Fruit fly (Drosophila melanogaster) whole organism, embryonic: ENCODE results near the gene CG32259.

Source experiments
- Adf1 ChIP-seq: fragments of 200-800 bp; sonication (Bioruptor generic); IDR thresholded peaks from 2 replicates; pipeline ENCODE4 v1.3.6; 2022; ENCODE audit warnings: missing biosample characterization, missing genetic modification characterization
- BEAF-32 ChIP-seq: fragments of 200-800 bp; sonication (Bioruptor generic); optimal IDR thresholded peaks from 3 replicates; lab custom pipeline; 2017; ENCODE audit warnings: missing biosample characterization, missing genetic modification characterization, mild to moderate bottlenecking, moderate library complexity, missing genetic modification reagents
- Bgb ChIP-seq: fragments of 200-800 bp; sonication (Bioruptor generic); IDR thresholded peaks from 2 replicates; pipeline ENCODE4 v1.3.6; 2022; ENCODE audit warnings: missing biosample characterization, missing genetic modification characterization; ENCODE audit not compliant: partially characterized antibody
- CG10431 ChIP-seq: fragments of 200-800 bp; sonication (Bioruptor generic); optimal IDR thresholded peaks from 3 replicates; lab custom pipeline; 2018; ENCODE audit warnings: missing biosample characterization, mild to moderate bottlenecking, missing genetic modification characterization
- CG10543 ChIP-seq: fragments of 200-800 bp; sonication (Bioruptor generic); optimal IDR thresholded peaks from 3 replicates; lab custom pipeline; 2017; ENCODE audit warnings: missing biosample characterization, mild to moderate bottlenecking, missing genetic modification characterization, moderate library complexity
- CG12659 ChIP-seq: fragments of 200-800 bp; sonication (Bioruptor generic); optimal IDR thresholded peaks from 3 replicates; lab custom pipeline; 2017; ENCODE audit warnings: mild to moderate bottlenecking, missing biosample characterization, missing genetic modification reagents, missing genetic modification characterization
- CG13287 ChIP-seq: fragments of 200-800 bp; sonication (Bioruptor generic); IDR thresholded peaks from 2 replicates; pipeline ENCODE4 v1.3.6; 2022; ENCODE audit warnings: missing biosample characterization, missing genetic modification characterization; ENCODE audit not compliant: partially characterized antibody
- CG15479 ChIP-seq: fragments of 200-800 bp; sonication (Bioruptor generic); optimal IDR thresholded peaks from 3 replicates; lab custom pipeline; 2019; ENCODE audit warnings: missing biosample characterization, mild to moderate bottlenecking, missing genetic modification characterization, moderate library complexity
- CG16813 ChIP-seq: fragments of 200-800 bp; sonication (Bioruptor generic); IDR thresholded peaks from 3 replicates; pipeline ENCODE4 v1.3.6; 2022; ENCODE audit warnings: missing biosample characterization, missing genetic modification characterization; ENCODE audit not compliant: partially characterized antibody
- CG16815 ChIP-seq: fragments of 200-800 bp; sonication (Bioruptor generic); optimal IDR thresholded peaks from 3 replicates; lab custom pipeline; 2017; ENCODE audit warnings: missing biosample characterization, mild to moderate bottlenecking, missing genetic modification characterization
- CG17186 ChIP-seq: fragments of 200-800 bp; sonication (Bioruptor generic); optimal IDR thresholded peaks from 3 replicates; lab custom pipeline; 2017; ENCODE audit warnings: missing biosample characterization, missing genetic modification reagents, missing genetic modification characterization
- CG2116 ChIP-seq: fragments of 200-800 bp; sonication (Bioruptor generic); optimal IDR thresholded peaks from 3 replicates; lab custom pipeline; 2018; ENCODE audit warnings: missing biosample characterization, mild to moderate bottlenecking, missing genetic modification characterization
- CG3281 ChIP-seq: fragments of 200-800 bp; sonication (Bioruptor generic); optimal IDR thresholded peaks from 3 replicates; lab custom pipeline; 2017; ENCODE audit warnings: missing biosample characterization, mild to moderate bottlenecking, missing genetic modification characterization
- CG34376 ChIP-seq: fragments of 200-800 bp; sonication (Bioruptor generic); optimal IDR thresholded peaks from 2 replicates; lab custom pipeline; 2018; ENCODE audit warnings: missing biosample characterization, mild to moderate bottlenecking, missing genetic modification characterization
- CG34422 ChIP-seq: fragments of 200-800 bp; sonication (Bioruptor generic); IDR thresholded peaks from 3 replicates; pipeline ENCODE4 v1.3.6; 2022; ENCODE audit warnings: missing biosample characterization, missing genetic modification characterization
- CG3847 ChIP-seq: fragments of 200-800 bp; sonication (Bioruptor generic); IDR thresholded peaks from 2 replicates; pipeline ENCODE4 v1.3.6; 2022; ENCODE audit warnings: missing biosample characterization, missing genetic modification characterization
- CG4360 ChIP-seq: fragments of 200-800 bp; sonication (Bioruptor generic); IDR thresholded peaks from 2 replicates; pipeline ENCODE4 v1.3.6; 2022; ENCODE audit warnings: missing biosample characterization, missing genetic modification characterization
- CG7928 ChIP-seq: fragments of 200-800 bp; sonication (Bioruptor generic); optimal IDR thresholded peaks from 2 replicates; lab custom pipeline; 2017; ENCODE audit warnings: missing biosample characterization, mild to moderate bottlenecking, missing genetic modification characterization
- CG8359 ChIP-seq: fragments of 200-800 bp; sonication (Bioruptor generic); optimal IDR thresholded peaks from 2 replicates; lab custom pipeline; 2017; ENCODE audit warnings: missing biosample characterization, mild to moderate bottlenecking, missing genetic modification characterization, borderline replicate concordance
- CG8924 ChIP-seq: fragments of 200-800 bp; optimal IDR thresholded peaks from 3 replicates; lab custom pipeline; 2019; ENCODE audit warnings: missing biosample characterization, mild to moderate bottlenecking, missing genetic modification characterization, moderate library complexity
- CG9215 ChIP-seq: fragments of 200-800 bp; sonication (Bioruptor generic); IDR thresholded peaks from 2 replicates; pipeline ENCODE4 v1.3.6; 2022; ENCODE audit warnings: missing biosample characterization, missing genetic modification characterization
- CG9727 ChIP-seq: fragments of 200-800 bp; sonication (Bioruptor generic); optimal IDR thresholded peaks from 3 replicates; lab custom pipeline; 2017; ENCODE audit warnings: missing biosample characterization, mild to moderate bottlenecking, missing genetic modification characterization
- CG9817 ChIP-seq: fragments of 200-800 bp; sonication (Bioruptor generic); optimal IDR thresholded peaks from 2 replicates; lab custom pipeline; 2018; ENCODE audit warnings: missing biosample characterization, mild to moderate bottlenecking, missing genetic modification characterization, moderate library complexity
- CG9932 ChIP-seq: fragments of 200-800 bp; sonication (Bioruptor generic); IDR thresholded peaks from 2 replicates; pipeline ENCODE4 v1.3.6; 2022; ENCODE audit warnings: missing biosample characterization, missing genetic modification characterization
- CkIIα-i1 ChIP-seq: fragments of 200-800 bp; sonication (Bioruptor generic); IDR thresholded peaks from 2 replicates; pipeline ENCODE4 v1.3.6; 2022; ENCODE audit warnings: missing biosample characterization, missing genetic modification characterization
- Dbx ChIP-seq: fragments of 200-800 bp; sonication (Bioruptor generic); IDR thresholded peaks from 3 replicates; pipeline ENCODE4 v1.3.6; 2022; ENCODE audit warnings: missing biosample characterization, missing genetic modification characterization
- HHEX ChIP-seq: fragments of 200-800 bp; sonication (Bioruptor generic); optimal IDR thresholded peaks from 3 replicates; lab custom pipeline; 2017; ENCODE audit warnings: missing biosample characterization, mild to moderate bottlenecking, missing genetic modification characterization, missing genetic modification reagents
- HLH4C ChIP-seq: fragments of 200-800 bp; sonication (Bioruptor generic); IDR thresholded peaks from 3 replicates; pipeline ENCODE4 v1.3.6; 2022; ENCODE audit warnings: missing biosample characterization, missing genetic modification characterization; ENCODE audit not compliant: partially characterized antibody
- Hand ChIP-seq: fragments of 200-800 bp; sonication (Bioruptor generic); optimal IDR thresholded peaks from 2 replicates; lab custom pipeline; 2017; ENCODE audit warnings: mild to moderate bottlenecking, missing biosample characterization, missing genetic modification reagents, missing genetic modification characterization
- MBD-R2 ChIP-seq: fragments of 200-800 bp; sonication (Bioruptor generic); IDR thresholded peaks from 2 replicates; pipeline ENCODE4 v1.3.6; 2022; ENCODE audit warnings: missing biosample characterization, missing genetic modification characterization
- Nf-YC ChIP-seq: fragments of 200-800 bp; optimal IDR thresholded peaks from 3 replicates; lab custom pipeline; 2019; ENCODE audit warnings: missing biosample characterization, mild to moderate bottlenecking, missing genetic modification characterization, moderate library complexity
- Sin3A ChIP-seq: fragments of >200 bp; optimal IDR thresholded peaks from 2 replicates; lab custom pipeline; 2018
- Sox100B ChIP-seq: fragments of 200-800 bp; sonication (Bioruptor generic); optimal IDR thresholded peaks from 3 replicates; lab custom pipeline; 2018; ENCODE audit warnings: missing biosample characterization, mild to moderate bottlenecking, missing genetic modification characterization
- Spps ChIP-seq: fragments of 200-800 bp; sonication (Bioruptor generic); optimal IDR thresholded peaks from 2 replicates; lab custom pipeline; 2018; ENCODE audit warnings: missing biosample characterization, mild to moderate bottlenecking, missing genetic modification characterization
- Sry-β ChIP-seq: fragments of 200-800 bp; sonication (Bioruptor generic); optimal IDR thresholded peaks from 2 replicates; lab custom pipeline; 2018; ENCODE audit warnings: missing biosample characterization, mild to moderate bottlenecking, missing genetic modification characterization, moderate library complexity
- bbx ChIP-seq: fragments of 200-800 bp; sonication (Bioruptor generic); IDR thresholded peaks from 2 replicates; pipeline ENCODE4 v1.3.6; 2022; ENCODE audit warnings: missing biosample characterization, missing genetic modification characterization; ENCODE audit not compliant: partially characterized antibody
- disco-r ChIP-seq: fragments of 200-800 bp; sonication (Bioruptor generic); optimal IDR thresholded peaks from 2 replicates; lab custom pipeline; 2016; ENCODE audit warnings: missing biosample characterization, missing genetic modification characterization
- gsb-n ChIP-seq: fragments of 200-800 bp; sonication (Bioruptor generic); optimal IDR thresholded peaks from 3 replicates; lab custom pipeline; 2018; ENCODE audit warnings: missing biosample characterization, mild to moderate bottlenecking, missing genetic modification characterization
- ham ChIP-seq: fragments of 200-800 bp; sonication (Bioruptor generic); IDR thresholded peaks from 2 replicates; pipeline ENCODE4 v1.3.6; 2022; ENCODE audit warnings: missing biosample characterization, missing genetic modification characterization
- hth ChIP-seq: fragments of >200 bp; optimal IDR thresholded peaks from 2 replicates; lab custom pipeline; 2017; ENCODE audit warnings: inconsistent platforms
- kah ChIP-seq: fragments of 200-800 bp; sonication (Bioruptor generic); optimal IDR thresholded peaks from 2 replicates; lab custom pipeline; 2018; ENCODE audit warnings: missing biosample characterization, mild to moderate bottlenecking, missing genetic modification characterization
- kni ChIP-seq: fragments of 200-800 bp; sonication (Bioruptor generic); optimal IDR thresholded peaks from 3 replicates; lab custom pipeline; 2017; ENCODE audit warnings: mild to moderate bottlenecking, missing biosample characterization, missing genetic modification reagents, missing genetic modification characterization
- nerfin-1 ChIP-seq: fragments of 200-800 bp; sonication (Bioruptor generic); optimal IDR thresholded peaks from 3 replicates; lab custom pipeline; 2019; ENCODE audit warnings: missing biosample characterization, mild to moderate bottlenecking, missing genetic modification characterization, moderate library complexity
- rib ChIP-seq: fragments of 200-800 bp; sonication (Bioruptor generic); IDR thresholded peaks from 2 replicates; pipeline ENCODE4 v1.3.6; 2022; ENCODE audit warnings: missing biosample characterization, missing genetic modification characterization
- scrt ChIP-seq: fragments of 200-800 bp; sonication (Bioruptor generic); optimal IDR thresholded peaks from 2 replicates; lab custom pipeline; 2018; ENCODE audit warnings: missing biosample characterization, mild to moderate bottlenecking, missing genetic modification characterization, moderate library complexity
- sd ChIP-seq: fragments of 200-800 bp; sonication (Bioruptor generic); optimal IDR thresholded peaks from 3 replicates; lab custom pipeline; 2018; ENCODE audit warnings: missing biosample characterization, mild to moderate bottlenecking, missing genetic modification characterization, moderate library complexity
- sens ChIP-seq: fragments of 200-800 bp; sonication (Bioruptor generic); peaks from one replicate; lab custom pipeline; 2016; ENCODE audit warnings: missing biosample characterization, missing genetic modification characterization
- sug ChIP-seq: fragments of 200-800 bp; optimal IDR thresholded peaks from 2 replicates; lab custom pipeline; 2019; ENCODE audit warnings: missing biosample characterization, mild to moderate bottlenecking, missing genetic modification characterization, moderate library complexity
- vnd ChIP-seq: fragments of 200-800 bp; sonication (Bioruptor generic); IDR thresholded peaks from 3 replicates; pipeline ENCODE4 v1.3.6; 2022; ENCODE audit warnings: missing biosample characterization, missing genetic modification characterization; ENCODE audit not compliant: partially characterized antibody

The CG32259 gene

DNA sequence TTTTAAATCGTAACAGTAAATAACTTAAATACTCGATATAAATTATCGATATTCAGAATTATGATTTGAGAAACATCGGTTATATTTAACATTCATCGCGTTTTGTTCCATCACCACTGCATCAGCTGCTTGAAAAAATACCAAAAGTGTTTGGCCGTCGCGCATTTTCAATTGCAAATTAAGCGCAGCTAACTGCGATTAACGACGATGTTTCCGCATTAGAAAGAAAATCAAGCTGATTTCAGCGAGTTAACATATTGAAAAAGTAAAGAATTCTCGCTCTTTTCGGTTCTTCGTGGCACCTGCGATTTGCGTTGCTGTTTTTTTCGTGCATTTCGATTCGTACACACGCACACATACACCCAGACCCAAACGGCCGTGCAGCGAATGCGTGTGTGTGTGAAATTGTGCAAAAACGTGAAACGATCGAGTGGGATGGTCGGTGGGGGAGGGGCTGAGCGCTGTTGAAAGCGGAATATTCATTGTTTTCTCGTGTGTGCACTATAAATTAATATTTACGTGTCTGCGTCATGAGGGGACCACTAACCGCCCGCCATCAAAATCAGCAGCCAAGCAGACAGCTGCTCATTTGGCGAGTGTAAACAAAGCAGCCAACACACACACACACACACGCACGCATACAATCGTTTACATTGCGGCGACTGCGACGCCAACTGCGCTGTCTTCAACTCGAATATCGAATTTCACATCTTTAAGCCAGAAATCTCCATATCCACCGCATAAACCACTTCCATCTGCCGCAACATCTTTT is 39.1 kb downstream of the CG32259 start, which contains the start of gene Ack (continued):
- TF ChIP-seq sens (GFP tag; lab: Kevin White, UChicago) (peak; percentile 90), sd (tag; lab: Kevin White, UChicago) (peak; percentile 24), Sox100B (GFP tag; lab: Kevin White, UChicago) (no peak), CG9817 (tag; lab: Kevin White, UChicago) (no peak), CG13287 (GFP tag; lab: Robert Waterston, UW) (peak; percentile 82), vnd (GFP tag; lab: Robert Waterston, UW) (peak; percentile 72), CG17186 (GFP tag; lab: Kevin White, UChicago) (peak; percentile 43), Spps (tag; lab: Kevin White, UChicago) (no peak), Hand (no peak), CG16813 (peak; percentile 82), CG9932 (GFP tag; lab: Robert Waterston, UW) (peak; percentile 23; the same call in 1 of the 2 replicates), BEAF-32 (peak; percentile 88), Bgb (GFP tag; lab: Robert Waterston, UW) (peak; percentile 87), rib (GFP tag; lab: Robert Waterston, UW) (no peak), CG3281 (no peak), CG7928 (GFP tag; lab: Kevin White, UChicago) (no peak), kah (GFP tag; lab: Kevin White, UChicago) (no peak), hth (lab: Kevin White, UChicago) (no peak), CG34422 (GFP tag; lab: Robert Waterston, UW) (0 out of 3 replicates have a peak, but pooled peaks have one; percentile 46), bbx (GFP tag; lab: Robert Waterston, UW) (peak; percentile 87), CG3847 (GFP tag; lab: Robert Waterston, UW) (no peak), CG4360 (GFP tag; lab: Robert Waterston, UW) (no peak), CG10543 (GFP tag; lab: Kevin White, UChicago) (no peak), CG9727 (GFP tag; lab: Kevin White, UChicago) (no peak), disco-r (GFP tag; lab: Kevin White, UChicago) (no peak), ham (GFP tag; lab: Robert Waterston, UW) (no peak), CG8924 (tag; lab: Kevin White, UChicago) (peak; percentile 49), sug (tag; lab: Kevin White, UChicago) (peak; percentile 31), Sin3A (lab: Kevin White, UChicago) (peak; percentile 49), kni (GFP tag; lab: Kevin White, UChicago) (peak; percentile 8), HHEX (GFP tag; lab: Kevin White, UChicago) (no peak), CG12659 (peak; percentile 18), MBD-R2 (peak; percentile 50; the same call in 1 of the 2 replicates), gsb-n (tag; lab: Kevin White, UChicago) (no peak), CG9215 (GFP tag; lab: Robert Waterston, UW) (no peak), CG15479 (GFP tag; lab: Kevin White, UChicago) (peak; percentile 91), CkIIα-i1 (GFP tag; lab: Robert Waterston, UW) (no peak), Adf1 (GFP tag; lab: Robert Waterston, UW) (peak; percentile 95), Dbx (GFP tag; lab: Robert Waterston, UW) (no peak), scrt (GFP tag; lab: Kevin White, UChicago) (no peak), CG10431 (GFP tag; lab: Kevin White, UChicago) (no peak), CG8359 (GFP tag; lab: Kevin White, UChicago) (no peak), CG34376 (GFP tag; lab: Kevin White, UChicago) (peak; percentile 11), CG16815 (GFP tag; lab: Kevin White, UChicago) (no peak), CG2116 (GFP tag; lab: Kevin White, UChicago) (peak; percentile 53), HLH4C (GFP tag; lab: Robert Waterston, UW) (peak; percentile 73), Sry-β (GFP tag; lab: Kevin White, UChicago) (no peak), nerfin-1 (tag; lab: Kevin White, UChicago) (peak; percentile 58), Nf-YC (no peak)
